Fruit fly (Drosophila melanogaster): ENCODE data around the gene moi.

The moi gene

DNA sequence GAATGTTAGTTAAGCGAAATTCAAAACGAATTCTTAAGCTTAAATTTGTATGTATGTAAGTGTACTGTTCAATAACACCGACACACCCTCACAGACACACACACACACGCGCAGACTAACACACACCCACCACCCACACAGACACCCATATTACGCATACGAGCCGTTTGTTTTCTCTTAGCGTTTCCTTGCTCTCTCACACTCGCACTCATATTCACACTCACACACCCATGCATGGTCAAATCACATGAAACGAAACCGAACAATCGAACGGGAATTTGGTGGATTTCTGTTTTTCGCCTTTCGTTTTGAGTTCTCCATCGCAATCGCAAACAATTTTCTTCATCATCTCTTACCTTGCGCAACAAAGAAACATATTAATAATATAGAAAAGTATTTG, 6.1 kb upstream of the moi start (continued):
- TF ChIP-seq Pdp1 (GFP tag; optimal IDR thresholded peaks at IDR 0.05) (peak in 1 of 2 experiments; percentile 44), CG1529 (GFP tag; optimal IDR thresholded peaks at IDR 0.05) (no peak), vvl (GFP tag; IDR thresholded peaks at IDR 0.05) (0 out of 2 replicates have a peak, but pooled peaks have one; percentile 23), sr (GFP tag; IDR thresholded peaks at IDR 0.05) (peak; percentile 38; the same call in 2 of the 3 replicates), Deaf1 (tag; optimal IDR thresholded peaks at IDR 0.05) (peak; percentile 53), CG32532 (GFP tag; IDR thresholded peaks at IDR 0.05) (peak; percentile 46; the same call in 1 of the 2 replicates), CG7745 (tag; optimal IDR thresholded peaks at IDR 0.05) (no peak), CG10366 (GFP tag; IDR thresholded peaks at IDR 0.05) (no peak), oc (tag; optimal IDR thresholded peaks at IDR 0.05) (no peak), CG18764 (GFP tag; optimal IDR thresholded peaks at IDR 0.05) (no peak), chinmo (GFP tag; IDR thresholded peaks at IDR 0.05; ENCODE audit: partially characterized antibody) (0 out of 4 replicates have a peak, but pooled peaks have one; percentile 62), sim (GFP tag; IDR thresholded peaks at IDR 0.05) (no peak), chm (GFP tag; IDR thresholded peaks at IDR 0.05) (0 out of 2 replicates have a peak, but pooled peaks have one; percentile 20), sug (tag; optimal IDR thresholded peaks at IDR 0.05) (peak; percentile 13), Lpt (GFP tag; optimal IDR thresholded peaks at IDR 0.05) (no peak), CG7372 (GFP tag; IDR thresholded peaks at IDR 0.05) (peak; percentile 23; the same call in 1 of the 2 replicates), sob (GFP tag; IDR thresholded peaks at IDR 0.05) (0 out of 2 replicates have a peak, but pooled peaks have one; percentile 30)

DNA sequence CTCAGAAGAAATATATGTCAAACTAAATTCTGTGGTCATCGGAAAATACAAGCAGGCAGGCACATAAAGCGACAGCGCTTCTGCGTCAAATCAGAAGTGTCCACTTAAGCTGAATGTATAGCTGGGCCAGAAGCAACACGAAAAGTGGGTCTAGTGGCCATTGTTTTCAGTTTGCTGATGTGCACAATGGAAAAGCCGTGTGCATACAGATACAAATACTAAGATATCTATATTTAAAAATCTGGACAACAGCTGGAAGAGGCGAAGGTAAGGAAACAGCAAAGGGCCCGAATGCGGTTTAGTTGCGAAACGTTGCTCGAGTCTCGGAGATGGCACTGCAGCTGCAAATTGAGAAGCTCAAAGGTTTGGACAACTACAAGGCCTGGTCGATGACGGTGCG, 4.5 kb upstream of the moi start, which contains the start of gene CG18598:
Gene CG18598 (plus strand): TSS at position 301 of the 400 bp plus-strand sequence.
- TF ChIP-seq CG9437 (GFP tag; optimal IDR thresholded peaks at IDR 0.05) (no peak), Med (GFP tag) (peak; percentile 60), Ets65A (GFP tag) (peak; percentile 88), sens (GFP tag) (peak; percentile 34)

DNA sequence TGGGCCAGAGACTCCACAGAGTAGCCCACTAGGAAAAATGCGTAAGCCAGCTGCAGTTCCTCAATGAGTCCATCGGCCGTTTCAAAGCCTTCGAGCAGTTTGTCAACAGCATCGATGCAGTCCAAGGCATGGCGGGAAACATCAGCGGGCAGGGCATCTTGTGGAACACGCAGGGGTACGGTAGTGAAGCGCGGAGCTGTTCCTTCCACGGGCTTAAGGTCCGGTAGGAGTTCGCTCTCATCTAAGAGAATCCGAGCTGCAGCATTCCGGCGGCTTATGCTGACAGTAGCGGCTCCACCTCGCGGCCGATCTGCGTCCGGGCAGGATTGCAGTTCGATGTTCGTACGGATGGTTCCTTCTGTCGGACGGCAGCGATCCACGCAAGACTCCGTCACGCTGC, 3.5 kb upstream of the moi start:
- no peak for TF ChIP-seq PHDP (tag; optimal IDR thresholded peaks at IDR 0.05)
- TF ChIP-seq CG8478 (optimal IDR thresholded peaks at IDR 0.05): peak; percentile 53
- TF ChIP-seq Ets65A (GFP tag): peak; percentile 31

DNA sequence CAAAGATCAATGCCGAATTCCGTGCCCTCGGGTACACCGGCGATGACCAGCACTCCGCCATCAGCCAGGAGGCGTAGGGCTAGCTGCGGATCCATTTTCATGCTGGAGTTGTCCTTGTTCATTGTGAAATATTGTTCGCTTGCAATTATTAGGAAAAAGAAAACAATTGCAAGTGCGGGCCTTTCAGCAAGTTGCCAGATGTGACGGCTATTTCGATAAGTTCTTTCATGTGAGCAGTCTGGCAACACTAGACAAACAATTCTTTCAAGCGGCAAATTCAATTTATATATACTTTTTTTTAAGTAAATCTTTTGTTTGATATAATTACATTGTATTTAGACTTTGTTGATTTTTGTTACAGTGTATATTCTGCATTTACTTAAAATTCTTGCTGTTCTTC, 2.8 kb upstream of the moi start, which contains the start of gene CG12320:
Gene CG12320 (minus strand): TSS at position 157 of the 400 bp plus-strand sequence.
- TF ChIP-seq ro (GFP tag; IDR thresholded peaks at IDR 0.05) (no peak), Med (GFP tag) (peak; percentile 32), MBD-R2 (GFP tag; IDR thresholded peaks at IDR 0.05) (peak; percentile 85), Dp (GFP tag; optimal IDR thresholded peaks at IDR 0.05) (peak; percentile 89), CG3065 (GFP tag; optimal IDR thresholded peaks at IDR 0.05) (no peak), CG5953 (GFP tag; IDR thresholded peaks at IDR 0.05) (no peak), nerfin-2 (GFP tag; IDR thresholded peaks at IDR 0.05; ENCODE audit: partially characterized antibody) (peak; percentile 33; the same call in 1 of the 2 replicates), gfzf (GFP tag; optimal IDR thresholded peaks at IDR 0.05) (peak; percentile 11), CG10267 (tag; optimal IDR thresholded peaks at IDR 0.05) (peak; percentile 15), danr (GFP tag; IDR thresholded peaks at IDR 0.05) (no peak), trem (tag; optimal IDR thresholded peaks at IDR 0.05) (peak; percentile 77), CG17328 (GFP tag; IDR thresholded peaks at IDR 0.05) (0 out of 2 replicates have a peak, but pooled peaks have one; percentile 8), CG14710 (tag; optimal IDR thresholded peaks at IDR 0.05) (peak; percentile 34), CG7372 (GFP tag; IDR thresholded peaks at IDR 0.05) (no peak), CG16813 (GFP tag; IDR thresholded peaks at IDR 0.05; ENCODE audit: partially characterized antibody) (0 out of 3 replicates have a peak, but pooled peaks have one; percentile 17), CG3847 (GFP tag; IDR thresholded peaks at IDR 0.05) (peak; percentile 53; the same call in 1 of the 2 replicates), CG9797 (GFP tag; optimal IDR thresholded peaks at IDR 0.05) (peak; percentile 0), Rfx (GFP tag; IDR thresholded peaks at IDR 0.05) (no peak), Sin3A (optimal IDR thresholded peaks at IDR 0.05) (peak; percentile 8), YL-1 (GFP tag; optimal IDR thresholded peaks at IDR 0.05) (peak; percentile 57), Scr (GFP tag; IDR thresholded peaks at IDR 0.05; ENCODE audit: partially characterized antibody) (0 out of 2 replicates have a peak, but pooled peaks have one; percentile 25), pzg (GFP tag; optimal IDR thresholded peaks at IDR 0.05) (peak; percentile 62), CTCF (GFP tag; optimal IDR thresholded peaks at IDR 0.05) (peak; percentile 10), CG12659 (GFP tag; optimal IDR thresholded peaks at IDR 0.05) (peak; percentile 5), gcm (GFP tag; optimal IDR thresholded peaks at IDR 0.05) (peak; percentile 50), mam (GFP tag; optimal IDR thresholded peaks at IDR 0.05) (no peak)

All from whole organism, embryonic.